Fruit fly (Drosophila melanogaster) whole organism, embryonic: ENCODE results near the gene Kmn1.

Experiments
- Bgb ChIP-seq: fragments of 200-800 bp; sonication (Bioruptor generic); IDR thresholded peaks from 2 replicates; pipeline ENCODE4 v1.3.6; 2022; ENCODE audit warnings: missing biosample characterization, missing genetic modification characterization; ENCODE audit not compliant: partially characterized antibody
- CG10321 ChIP-seq: fragments of 200-800 bp; sonication (Bioruptor generic); IDR thresholded peaks from 2 replicates; pipeline ENCODE4 v1.3.6; 2022; ENCODE audit warnings: missing biosample characterization, missing genetic modification characterization
- CG10366 ChIP-seq: fragments of 200-800 bp; sonication (Bioruptor generic); IDR thresholded peaks from 2 replicates; pipeline ENCODE4 v1.3.6; 2022; ENCODE audit warnings: missing biosample characterization, missing genetic modification characterization
- CG10565 ChIP-seq: fragments of 200-800 bp; sonication (Bioruptor generic); optimal IDR thresholded peaks from 3 replicates; lab custom pipeline; 2016; ENCODE audit warnings: missing biosample characterization, mild to moderate bottlenecking, missing genetic modification characterization
- CG11456 ChIP-seq: fragments of 200-800 bp; sonication (Bioruptor generic); IDR thresholded peaks from 3 replicates; pipeline ENCODE4 v1.3.6; 2022; ENCODE audit warnings: missing biosample characterization, missing genetic modification characterization
- CG11696 ChIP-seq: fragments of 200-800 bp; sonication (Bioruptor generic); IDR thresholded peaks from 2 replicates; pipeline ENCODE4 v1.3.6; 2022; ENCODE audit warnings: missing biosample characterization, missing genetic modification characterization
- CG15514 ChIP-seq: fragments of 200-800 bp; sonication (Bioruptor generic); optimal IDR thresholded peaks from 3 replicates; lab custom pipeline; 2017; ENCODE audit warnings: missing biosample characterization, missing genetic modification characterization, mild to moderate bottlenecking, moderate library complexity, missing genetic modification reagents
- CG15601 ChIP-seq: fragments of 200-800 bp; sonication (Bioruptor generic); optimal IDR thresholded peaks from 3 replicates; lab custom pipeline; 2019; ENCODE audit warnings: missing biosample characterization, mild to moderate bottlenecking, missing genetic modification characterization, moderate library complexity
- CG16813 ChIP-seq: fragments of 200-800 bp; sonication (Bioruptor generic); IDR thresholded peaks from 3 replicates; pipeline ENCODE4 v1.3.6; 2022; ENCODE audit warnings: missing biosample characterization, missing genetic modification characterization; ENCODE audit not compliant: partially characterized antibody
- CG17385 ChIP-seq: fragments of 200-800 bp; sonication (Bioruptor generic); optimal IDR thresholded peaks from 3 replicates; lab custom pipeline; 2018; ENCODE audit warnings: missing biosample characterization, mild to moderate bottlenecking, missing genetic modification characterization
- CG1832 ChIP-seq: fragments of 200-800 bp; sonication (Bioruptor generic); optimal IDR thresholded peaks from 2 replicates; lab custom pipeline; 2017; ENCODE audit warnings: missing biosample characterization, mild to moderate bottlenecking, missing genetic modification characterization, inconsistent platforms
- CG2116 ChIP-seq: fragments of 200-800 bp; sonication (Bioruptor generic); optimal IDR thresholded peaks from 3 replicates; lab custom pipeline; 2018; ENCODE audit warnings: missing biosample characterization, mild to moderate bottlenecking, missing genetic modification characterization
- CG2129 ChIP-seq: fragments of 200-800 bp; sonication (Bioruptor generic); IDR thresholded peaks from 2 replicates; pipeline ENCODE4 v1.3.6; 2022; ENCODE audit warnings: missing biosample characterization, missing genetic modification characterization; ENCODE audit not compliant: partially characterized antibody
- CG3065 ChIP-seq: fragments of 200-800 bp; sonication (Bioruptor generic); optimal IDR thresholded peaks from 2 replicates; lab custom pipeline; 2016; ENCODE audit warnings: missing biosample characterization, missing genetic modification characterization
- CG4328 ChIP-seq: fragments of 200-800 bp; sonication (Bioruptor generic); optimal IDR thresholded peaks from 3 replicates; lab custom pipeline; 2017; ENCODE audit warnings: missing biosample characterization, missing genetic modification reagents, missing genetic modification characterization
- CG4820 ChIP-seq: fragments of 200-800 bp; sonication (Bioruptor generic); optimal IDR thresholded peaks from 3 replicates; lab custom pipeline; 2016; ENCODE audit warnings: missing biosample characterization, missing genetic modification characterization
- CG5180 ChIP-seq: fragments of 200-800 bp; sonication (Bioruptor generic); optimal IDR thresholded peaks from 3 replicates; lab custom pipeline; 2017; ENCODE audit warnings: missing biosample characterization, missing genetic modification characterization, mild to moderate bottlenecking, moderate library complexity, missing genetic modification reagents
- CG9817 ChIP-seq: fragments of 200-800 bp; sonication (Bioruptor generic); optimal IDR thresholded peaks from 2 replicates; lab custom pipeline; 2018; ENCODE audit warnings: missing biosample characterization, mild to moderate bottlenecking, missing genetic modification characterization, moderate library complexity
- Fer3 ChIP-seq: fragments of 200-800 bp; sonication (Bioruptor generic); optimal IDR thresholded peaks from 2 replicates; lab custom pipeline; 2018; ENCODE audit warnings: missing biosample characterization, mild to moderate bottlenecking, missing genetic modification characterization, moderate library complexity
- HLH54F ChIP-seq: fragments of 200-800 bp; sonication (Bioruptor generic); optimal IDR thresholded peaks from 3 replicates; lab custom pipeline; 2016; ENCODE audit warnings: missing biosample characterization, missing genetic modification characterization
- Hmr ChIP-seq: fragments of 200-800 bp; sonication (Bioruptor generic); optimal IDR thresholded peaks from 3 replicates; lab custom pipeline; 2017; ENCODE audit warnings: mild to moderate bottlenecking, missing biosample characterization, missing genetic modification reagents, missing genetic modification characterization
- Med ChIP-seq: fragments of 200-800 bp; sonication (Bioruptor generic); peaks from one replicate; lab custom pipeline; 2016; ENCODE audit warnings: missing biosample characterization, missing genetic modification characterization, mild to moderate bottlenecking, inconsistent platforms, moderate library complexity
- Meics ChIP-seq: fragments of 200-800 bp; sonication (Bioruptor generic); optimal IDR thresholded peaks from 2 replicates; lab custom pipeline; 2017; ENCODE audit warnings: missing biosample characterization, mild to moderate bottlenecking, missing genetic modification characterization
- Mrtf ChIP-seq: fragments of 200-800 bp; sonication (Bioruptor generic); IDR thresholded peaks from 3 replicates; pipeline ENCODE4 v1.3.6; 2022; ENCODE audit warnings: missing biosample characterization, missing genetic modification characterization
- YL-1 ChIP-seq: fragments of 200-800 bp; sonication (Bioruptor generic); optimal IDR thresholded peaks from 3 replicates; lab custom pipeline; 2017; ENCODE audit warnings: missing biosample characterization, mild to moderate bottlenecking, missing genetic modification characterization
- cad ChIP-seq: fragments of >200 bp; optimal IDR thresholded peaks from 2 replicates; lab custom pipeline; 2017; ENCODE audit warnings: missing biosample characterization, missing genetic modification characterization
- fd96Cb ChIP-seq: fragments of 200-800 bp; sonication (Bioruptor generic); optimal IDR thresholded peaks from 2 replicates; lab custom pipeline; 2018; ENCODE audit warnings: missing biosample characterization, mild to moderate bottlenecking, missing genetic modification characterization, moderate library complexity
- fru ChIP-seq: fragments of >200 bp; optimal IDR thresholded peaks from 2 replicates; lab custom pipeline; 2017
- gsb ChIP-seq: fragments of 200-800 bp; sonication (Bioruptor generic); IDR thresholded peaks from 2 replicates; pipeline ENCODE4 v1.3.6; 2022; ENCODE audit warnings: missing biosample characterization, missing genetic modification characterization
- hb ChIP-seq: fragments of 200-800 bp; sonication (Bioruptor generic); IDR thresholded peaks from 3 replicates; pipeline ENCODE4 v1.3.6; 2022; ENCODE audit warnings: missing biosample characterization, missing genetic modification characterization; ENCODE audit not compliant: partially characterized antibody
- ind ChIP-seq: fragments of 200-800 bp; sonication (Bioruptor generic); optimal IDR thresholded peaks from 3 replicates; lab custom pipeline; 2016; ENCODE audit warnings: missing biosample characterization, missing genetic modification characterization
- kah ChIP-seq: fragments of 200-800 bp; sonication (Bioruptor generic); optimal IDR thresholded peaks from 2 replicates; lab custom pipeline; 2018; ENCODE audit warnings: missing biosample characterization, mild to moderate bottlenecking, missing genetic modification characterization
- knrl ChIP-seq: fragments of 200-800 bp; sonication (Bioruptor generic); IDR thresholded peaks from 3 replicates; pipeline ENCODE4 v1.3.6; 2022; ENCODE audit warnings: missing biosample characterization, missing genetic modification characterization; ENCODE audit not compliant: partially characterized antibody
- lab ChIP-seq: fragments of 200-800 bp; sonication (Bioruptor generic); optimal IDR thresholded peaks from 3 replicates; lab custom pipeline; 2017; ENCODE audit warnings: missing biosample characterization, missing genetic modification characterization, mild to moderate bottlenecking, moderate library complexity, missing genetic modification reagents
- lola ChIP-seq, 3 experiments: fragments of >200 bp in 2 of 3; fragments of 200-800 bp in 1 of 3; sonication (Bioruptor generic) in 1 of 3; optimal IDR thresholded peaks; 2 replicates each; lab custom pipeline; 2017 to 2019; ENCODE audit warnings: missing biosample characterization in 3 of 3, missing genetic modification characterization in 3 of 3, mild to moderate bottlenecking in 1 of 3, moderate library complexity in 1 of 3
- lov ChIP-seq, 2 experiments: fragments of 200-800 bp in 1 of 2; fragments of >200 bp in 1 of 2; sonication (Bioruptor generic) in 1 of 2; IDR thresholded peaks in 1 of 2; optimal IDR thresholded peaks in 1 of 2; 2 replicates in 1 of 2; 3 replicates in 1 of 2; pipeline versions ENCODE4 v1.3.6 to Lab custom; 2017 to 2022; ENCODE audit warnings: missing biosample characterization in 1 of 2, missing genetic modification characterization in 1 of 2
- maf-S ChIP-seq: fragments of 200-800 bp; sonication (Bioruptor generic); optimal IDR thresholded peaks from 2 replicates; lab custom pipeline; 2016; ENCODE audit warnings: missing biosample characterization, missing genetic modification characterization
- oc ChIP-seq: fragments of 200-800 bp; sonication (Bioruptor generic); optimal IDR thresholded peaks from 2 replicates; lab custom pipeline; 2018; ENCODE audit warnings: missing biosample characterization, mild to moderate bottlenecking, missing genetic modification characterization, moderate library complexity
- prd ChIP-seq, 3 experiments: fragments of >200 bp in 2 of 3; fragments of 200-800 bp in 1 of 3; sonication (Bioruptor generic) in 1 of 3; optimal IDR thresholded peaks in 2 of 3; IDR thresholded peaks in 1 of 3; 2 replicates in 2 of 3; 3 replicates in 1 of 3; pipeline versions ENCODE4 v1.3.6 to Lab custom; 2017 to 2022; ENCODE audit warnings: missing biosample characterization in 1 of 3, missing genetic modification characterization in 1 of 3
- sd ChIP-seq: fragments of 200-800 bp; sonication (Bioruptor generic); optimal IDR thresholded peaks from 3 replicates; lab custom pipeline; 2018; ENCODE audit warnings: missing biosample characterization, mild to moderate bottlenecking, missing genetic modification characterization, moderate library complexity
- seq ChIP-seq: fragments of 200-800 bp; sonication (Bioruptor generic); IDR thresholded peaks from 2 replicates; pipeline ENCODE4 v1.3.6; 2022; ENCODE audit warnings: missing biosample characterization, missing genetic modification characterization

The Kmn1 gene

DNA sequence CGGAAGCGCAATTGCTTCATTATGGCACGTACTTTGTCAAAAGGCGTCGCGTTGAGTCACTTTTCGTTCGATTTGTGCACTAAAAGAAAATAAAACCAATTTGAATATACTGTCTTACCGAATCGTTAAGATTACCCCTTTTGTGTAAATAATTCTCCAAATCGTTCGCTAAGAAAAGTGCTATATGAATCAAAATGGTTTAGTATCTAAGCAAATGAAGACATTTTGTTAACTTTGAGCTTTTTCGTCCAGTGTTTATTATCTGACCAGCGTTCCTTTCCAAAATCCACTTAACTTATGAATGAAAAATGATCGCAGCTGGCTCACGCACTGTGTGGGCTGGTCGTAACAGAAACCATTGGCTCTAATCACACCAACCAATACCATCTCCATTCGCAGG, 22.2 kb downstream of the Kmn1 start (continued):
- no peak for TF ChIP-seq CG4820 (GFP tag; lab: Kevin White, UChicago)
- peak; percentile 16 for TF ChIP-seq fd96Cb (tag; lab: Kevin White, UChicago)
- peak; percentile 61 for TF ChIP-seq lab
- no peak for TF ChIP-seq YL-1 (GFP tag; lab: Kevin White, UChicago)
- TF ChIP-seq seq (GFP tag; lab: Robert Waterston, UW) = no peak
- peak; percentile 40 for TF ChIP-seq Meics (GFP tag; lab: Kevin White, UChicago)
- no peak for TF ChIP-seq fru (lab: Kevin White, UChicago)
- no peak for TF ChIP-seq prd (optimal IDR thresholded peaks at IDR 0.05; lab: Kevin White, UChicago)
- peak; percentile 31; the same call in 1 of the 3 replicates for TF ChIP-seq prd (GFP tag; IDR thresholded peaks at IDR 0.05; lab: Robert Waterston, UW)
- TF ChIP-seq CG9817 = peak; percentile 20
- peak; percentile 5 for TF ChIP-seq CG17385 (GFP tag; lab: Kevin White, UChicago)
- TF ChIP-seq CG15514 (GFP tag; lab: Kevin White, UChicago) = peak; percentile 19
- TF ChIP-seq gsb (GFP tag; lab: Robert Waterston, UW) = no peak
- no peak for TF ChIP-seq CG10321 (GFP tag; lab: Robert Waterston, UW)
- TF ChIP-seq CG15601 (tag; lab: Kevin White, UChicago) = no peak
- no peak for TF ChIP-seq CG3065
- peak; percentile 38 for TF ChIP-seq Fer3 (tag; lab: Kevin White, UChicago)
- TF ChIP-seq CG11456 = no peak
- TF ChIP-seq Bgb (GFP tag; lab: Robert Waterston, UW) = no peak
- TF ChIP-seq CG1832 (GFP tag; lab: Kevin White, UChicago) = no peak
- peak; percentile 71 for TF ChIP-seq Med (GFP tag; lab: Kevin White, UChicago)
- no peak for TF ChIP-seq CG10565 (GFP tag; lab: Kevin White, UChicago)
- no peak for TF ChIP-seq hb (GFP tag; lab: Robert Waterston, UW)
- no peak for TF ChIP-seq knrl (GFP tag; lab: Robert Waterston, UW)
- TF ChIP-seq CG10366 (GFP tag; lab: Robert Waterston, UW) = peak; percentile 17; the same call in 1 of the 2 replicates
- TF ChIP-seq CG5180 (GFP tag; lab: Kevin White, UChicago) = no peak
- no peak for TF ChIP-seq sd (tag; lab: Kevin White, UChicago)
- TF ChIP-seq cad (GFP tag; lab: Kevin White, UChicago) = no peak
- TF ChIP-seq CG11696 (GFP tag; lab: Robert Waterston, UW) = peak; percentile 51; the same call in 1 of the 2 replicates
- TF ChIP-seq HLH54F (GFP tag; lab: Kevin White, UChicago) = no peak
- TF ChIP-seq Mrtf (GFP tag; lab: Robert Waterston, UW) = no peak
- TF ChIP-seq Hmr (GFP tag; lab: Kevin White, UChicago) = peak; percentile 15
- no peak for TF ChIP-seq CG16813
- TF ChIP-seq lola (GFP tag; optimal IDR thresholded peaks at IDR 0.05; lab: Kevin White, UChicago) = no peak
- TF ChIP-seq maf-S (GFP tag; lab: Kevin White, UChicago) = no peak
- TF ChIP-seq CG2116 = no peak
- no peak for TF ChIP-seq lov (optimal IDR thresholded peaks at IDR 0.05; lab: Kevin White, UChicago)
- TF ChIP-seq lov (GFP tag; IDR thresholded peaks at IDR 0.05; lab: Robert Waterston, UW) = no peak
- TF ChIP-seq ind (GFP tag; lab: Kevin White, UChicago) = peak; percentile 8
- TF ChIP-seq oc (tag; lab: Kevin White, UChicago) = no peak
- TF ChIP-seq CG4328 (GFP tag; lab: Kevin White, UChicago) = no peak
- TF ChIP-seq kah (GFP tag; lab: Kevin White, UChicago) = no peak
- no peak for TF ChIP-seq CG2129 (GFP tag; lab: Robert Waterston, UW)
